Fruit fly (Drosophila melanogaster) whole organism, embryonic: Measurements from ENCODE around the gene Teh2.
A peak's percentile ranks its signal among the peaks of the same experiment; 100 is the strongest.

Experiments
- Adf1 ChIP-seq: fragments of 200-800 bp; sonication (Bioruptor generic); IDR thresholded peaks from 2 replicates; pipeline ENCODE4 v1.3.6; 2022; ENCODE audit warnings: missing biosample characterization, missing genetic modification characterization
- Blimp-1 ChIP-seq: fragments of 200-800 bp; sonication (Bioruptor generic); optimal IDR thresholded peaks from 3 replicates; lab custom pipeline; 2018; ENCODE audit warnings: missing biosample characterization, missing genetic modification characterization, mild to moderate bottlenecking, moderate library complexity, missing genetic modification reagents
- BtbVII ChIP-seq: fragments of 200-800 bp; sonication (Bioruptor generic); optimal IDR thresholded peaks from 3 replicates; lab custom pipeline; 2017; ENCODE audit warnings: missing biosample characterization, mild to moderate bottlenecking, missing genetic modification characterization
- C15 ChIP-seq: fragments of 200-800 bp; sonication (Bioruptor generic); IDR thresholded peaks from 3 replicates; pipeline ENCODE4 v1.3.6; 2022; ENCODE audit warnings: missing biosample characterization, missing genetic modification characterization
- CG10565 ChIP-seq: fragments of 200-800 bp; sonication (Bioruptor generic); optimal IDR thresholded peaks from 3 replicates; lab custom pipeline; 2016; ENCODE audit warnings: missing biosample characterization, mild to moderate bottlenecking, missing genetic modification characterization
- CG11695 ChIP-seq: fragments of 200-800 bp; sonication (Bioruptor generic); IDR thresholded peaks from 3 replicates; pipeline ENCODE4 v1.3.6; 2022; ENCODE audit warnings: missing biosample characterization, missing genetic modification characterization
- CG12219 ChIP-seq: fragments of 200-800 bp; sonication (Bioruptor generic); optimal IDR thresholded peaks from 3 replicates; lab custom pipeline; 2018; ENCODE audit warnings: missing biosample characterization, mild to moderate bottlenecking, missing genetic modification characterization
- CG12942 ChIP-seq: fragments of 200-800 bp; sonication (Bioruptor generic); optimal IDR thresholded peaks from 3 replicates; lab custom pipeline; 2016; ENCODE audit warnings: missing biosample characterization, missing genetic modification characterization
- CG13296 ChIP-seq: fragments of 200-800 bp; sonication (Bioruptor generic); optimal IDR thresholded peaks from 3 replicates; lab custom pipeline; 2018; ENCODE audit warnings: missing biosample characterization, mild to moderate bottlenecking, missing genetic modification characterization
- CG14441 ChIP-seq: fragments of 200-800 bp; sonication (Bioruptor generic); IDR thresholded peaks from 2 replicates; pipeline ENCODE4 v1.3.6; 2022; ENCODE audit warnings: missing biosample characterization, missing genetic modification characterization
- CG14965 ChIP-seq: fragments of 200-800 bp; sonication (Bioruptor generic); optimal IDR thresholded peaks from 2 replicates; lab custom pipeline; 2016; ENCODE audit warnings: missing biosample characterization, missing genetic modification characterization, borderline replicate concordance
- CG15601 ChIP-seq: fragments of 200-800 bp; sonication (Bioruptor generic); optimal IDR thresholded peaks from 3 replicates; lab custom pipeline; 2019; ENCODE audit warnings: missing biosample characterization, mild to moderate bottlenecking, missing genetic modification characterization, moderate library complexity
- CG15696 ChIP-seq: fragments of 200-800 bp; sonication (Bioruptor generic); optimal IDR thresholded peaks from 2 replicates; lab custom pipeline; 2019; ENCODE audit warnings: missing biosample characterization, mild to moderate bottlenecking, missing genetic modification characterization, moderate library complexity
- CG18262 ChIP-seq: fragments of 200-800 bp; optimal IDR thresholded peaks from 3 replicates; lab custom pipeline; 2019; ENCODE audit warnings: missing biosample characterization, mild to moderate bottlenecking, missing genetic modification characterization, moderate library complexity
- CG2199 ChIP-seq: fragments of 200-800 bp; sonication (Bioruptor generic); IDR thresholded peaks from 3 replicates; pipeline ENCODE4 v1.3.6; 2022; ENCODE audit warnings: missing biosample characterization, missing genetic modification characterization
- CG2889 ChIP-seq: fragments of 200-800 bp; sonication (Bioruptor generic); IDR thresholded peaks from 3 replicates; pipeline ENCODE4 v1.3.6; 2022; ENCODE audit warnings: missing biosample characterization, missing genetic modification characterization
- CG6654 ChIP-seq: fragments of 200-800 bp; sonication (Bioruptor generic); optimal IDR thresholded peaks from 2 replicates; lab custom pipeline; 2017; ENCODE audit warnings: missing biosample characterization, mild to moderate bottlenecking, missing genetic modification characterization
- CG6689 ChIP-seq: fragments of 200-800 bp; sonication (Bioruptor generic); IDR thresholded peaks from 2 replicates; pipeline ENCODE4 v1.3.6; 2022; ENCODE audit warnings: missing biosample characterization, missing genetic modification characterization
- CG7271 ChIP-seq: fragments of 200-800 bp; sonication (Bioruptor generic); optimal IDR thresholded peaks from 2 replicates; lab custom pipeline; 2018; ENCODE audit warnings: missing biosample characterization, mild to moderate bottlenecking, missing genetic modification characterization, moderate library complexity
- CG8089 ChIP-seq: fragments of 200-800 bp; sonication (Bioruptor generic); optimal IDR thresholded peaks from 3 replicates; lab custom pipeline; 2016; ENCODE audit warnings: missing biosample characterization, missing genetic modification characterization
- CG8281 ChIP-seq: fragments of 200-800 bp; sonication (Bioruptor generic); optimal IDR thresholded peaks from 2 replicates; lab custom pipeline; 2018; ENCODE audit warnings: missing biosample characterization, mild to moderate bottlenecking, missing genetic modification characterization, moderate library complexity
- CTCF ChIP-seq: fragments of 200-800 bp; sonication (Bioruptor generic); optimal IDR thresholded peaks from 2 replicates; lab custom pipeline; 2017; ENCODE audit warnings: missing biosample characterization, mild to moderate bottlenecking, missing genetic modification characterization, moderate library complexity
- CoRest ChIP-seq: fragments of 200-800 bp; sonication (Bioruptor generic); optimal IDR thresholded peaks from 3 replicates; lab custom pipeline; 2018; ENCODE audit warnings: missing biosample characterization, mild to moderate bottlenecking, missing genetic modification characterization, moderate library complexity
- Dll ChIP-seq: fragments of 200-800 bp; sonication (Bioruptor generic); IDR thresholded peaks from 4 replicates; pipeline ENCODE4 v1.3.6; 2022; ENCODE audit warnings: missing biosample characterization, missing genetic modification characterization; ENCODE audit not compliant: partially characterized antibody
- Gug ChIP-seq: fragments of 200-800 bp; sonication (Bioruptor generic); IDR thresholded peaks from 4 replicates; pipeline ENCODE4 v1.3.6; 2022; ENCODE audit warnings: missing biosample characterization, missing genetic modification characterization
- HHEX ChIP-seq: fragments of 200-800 bp; sonication (Bioruptor generic); optimal IDR thresholded peaks from 3 replicates; lab custom pipeline; 2017; ENCODE audit warnings: missing biosample characterization, mild to moderate bottlenecking, missing genetic modification characterization, missing genetic modification reagents
- HLH3B ChIP-seq: fragments of 200-800 bp; sonication (Bioruptor generic); IDR thresholded peaks from 2 replicates; pipeline ENCODE4 v1.3.6; 2022; ENCODE audit warnings: missing biosample characterization, missing genetic modification characterization
- HmgZ ChIP-seq: fragments of 200-800 bp; sonication (Bioruptor generic); optimal IDR thresholded peaks from 2 replicates; lab custom pipeline; 2018; ENCODE audit warnings: missing biosample characterization, mild to moderate bottlenecking, missing genetic modification characterization
- MESR4 ChIP-seq: fragments of 200-800 bp; sonication (Bioruptor generic); optimal IDR thresholded peaks from 2 replicates; lab custom pipeline; 2018; ENCODE audit warnings: missing biosample characterization, mild to moderate bottlenecking, missing genetic modification characterization, moderate library complexity
- Med ChIP-seq: fragments of 200-800 bp; sonication (Bioruptor generic); peaks from one replicate; lab custom pipeline; 2016; ENCODE audit warnings: missing biosample characterization, missing genetic modification characterization, mild to moderate bottlenecking, inconsistent platforms, moderate library complexity
- Nf-YC ChIP-seq: fragments of 200-800 bp; optimal IDR thresholded peaks from 3 replicates; lab custom pipeline; 2019; ENCODE audit warnings: missing biosample characterization, mild to moderate bottlenecking, missing genetic modification characterization, moderate library complexity
- Opbp ChIP-seq: fragments of 200-800 bp; sonication (Bioruptor generic); IDR thresholded peaks from 3 replicates; pipeline ENCODE4 v1.3.6; 2022; ENCODE audit warnings: missing biosample characterization, missing genetic modification characterization; ENCODE audit not compliant: partially characterized antibody
- Pdp1 ChIP-seq, 2 experiments: fragments of 200-800 bp; sonication (Bioruptor generic); optimal IDR thresholded peaks; 3 replicates each; lab custom pipeline; 2016; ENCODE audit warnings: missing biosample characterization in 2 of 2, missing genetic modification characterization in 2 of 2, mild to moderate bottlenecking in 1 of 2, moderate library complexity in 1 of 2
- Trl ChIP-seq, 3 experiments: fragments of >200 bp in 2 of 3; fragments of 200-800 bp in 1 of 3; sonication (Bioruptor generic) in 1 of 3; optimal IDR thresholded peaks; 2 replicates in 1 of 3; 3 replicates in 2 of 3; lab custom pipeline; 2016 to 2017; ENCODE audit warnings: missing biosample characterization in 1 of 3, missing genetic modification characterization in 1 of 3
- ac ChIP-seq: fragments of 200-800 bp; sonication (Bioruptor generic); optimal IDR thresholded peaks from 3 replicates; lab custom pipeline; 2017; ENCODE audit warnings: missing biosample characterization, mild to moderate bottlenecking, missing genetic modification characterization
- bigmax ChIP-seq: fragments of 200-800 bp; sonication (Bioruptor generic); optimal IDR thresholded peaks from 2 replicates; lab custom pipeline; 2018; ENCODE audit warnings: missing biosample characterization, mild to moderate bottlenecking, missing genetic modification characterization
- caup ChIP-seq: fragments of 200-800 bp; sonication (Bioruptor generic); optimal IDR thresholded peaks from 3 replicates; lab custom pipeline; 2017; ENCODE audit warnings: missing biosample characterization, mild to moderate bottlenecking, missing genetic modification characterization, moderate library complexity; ENCODE audit not compliant: severe bottlenecking
- cg ChIP-seq: fragments of 200-800 bp; sonication (Bioruptor generic); optimal IDR thresholded peaks from 3 replicates; lab custom pipeline; 2019; ENCODE audit warnings: missing biosample characterization, mild to moderate bottlenecking, missing genetic modification characterization, moderate library complexity
- exex ChIP-seq: fragments of 200-800 bp; sonication (Bioruptor generic); optimal IDR thresholded peaks from 4 replicates; lab custom pipeline; 2018; ENCODE audit warnings: missing biosample characterization, mild to moderate bottlenecking, missing genetic modification characterization, moderate library complexity
- gem ChIP-seq: fragments of 200-800 bp; sonication (Bioruptor generic); optimal IDR thresholded peaks from 2 replicates; lab custom pipeline; 2019; ENCODE audit warnings: missing biosample characterization, mild to moderate bottlenecking, missing genetic modification characterization, moderate library complexity
- p53 ChIP-seq: fragments of 200-800 bp; sonication (Bioruptor generic); optimal IDR thresholded peaks from 2 replicates; lab custom pipeline; 2016; ENCODE audit warnings: missing biosample characterization, missing genetic modification characterization
- ro ChIP-seq: fragments of 200-800 bp; sonication (Bioruptor generic); IDR thresholded peaks from 2 replicates; pipeline ENCODE4 v1.3.6; 2022; ENCODE audit warnings: missing biosample characterization, missing genetic modification characterization
- run ChIP-seq: fragments of 200-800 bp; sonication (Bioruptor generic); optimal IDR thresholded peaks from 3 replicates; lab custom pipeline; 2018; ENCODE audit warnings: missing biosample characterization, mild to moderate bottlenecking, missing genetic modification characterization
- sens ChIP-seq: fragments of 200-800 bp; sonication (Bioruptor generic); peaks from one replicate; lab custom pipeline; 2016; ENCODE audit warnings: missing biosample characterization, missing genetic modification characterization
- sna ChIP-seq: fragments of 200-800 bp; sonication (Bioruptor generic); IDR thresholded peaks from 2 replicates; pipeline ENCODE4 v1.3.6; 2022; ENCODE audit warnings: missing biosample characterization, missing genetic modification characterization; ENCODE audit not compliant: partially characterized antibody
- tap ChIP-seq: fragments of 200-800 bp; optimal IDR thresholded peaks from 3 replicates; lab custom pipeline; 2019; ENCODE audit warnings: missing biosample characterization, mild to moderate bottlenecking, missing genetic modification characterization, moderate library complexity
- unpg ChIP-seq: fragments of 200-800 bp; sonication (Bioruptor generic); optimal IDR thresholded peaks from 3 replicates; lab custom pipeline; 2018; ENCODE audit warnings: missing biosample characterization, mild to moderate bottlenecking, missing genetic modification characterization, moderate library complexity
- vnd ChIP-seq: fragments of 200-800 bp; sonication (Bioruptor generic); IDR thresholded peaks from 3 replicates; pipeline ENCODE4 v1.3.6; 2022; ENCODE audit warnings: missing biosample characterization, missing genetic modification characterization; ENCODE audit not compliant: partially characterized antibody

Gene Teh2

dm6 chr3L:4169957-4170651, 17.7 kb downstream of the Teh2 start, which contains the start of gene Ero1L (continued):
- TF ChIP-seq HLH3B (GFP tag; lab: Robert Waterston, UW) (no peak), HmgZ (peak; percentile 2), HHEX (GFP tag; lab: Kevin White, UChicago) (no peak), CG18262 (tag; lab: Kevin White, UChicago) (peak; percentile 55), gem (tag; lab: Kevin White, UChicago) (no peak), vnd (GFP tag; lab: Robert Waterston, UW) (no peak), CG13296 (GFP tag; lab: Kevin White, UChicago) (no peak), CG8089 (GFP tag; lab: Kevin White, UChicago) (no peak), Trl (optimal IDR thresholded peaks at IDR 0.05; lab: Kevin White, UChicago) (no peak), Trl (GFP tag; optimal IDR thresholded peaks at IDR 0.05; lab: Kevin White, UChicago) (no peak), BtbVII (GFP tag; lab: Kevin White, UChicago) (no peak), Nf-YC (tag; lab: Kevin White, UChicago) (peak; percentile 60), CG12942 (GFP tag; lab: Kevin White, UChicago) (no peak), Blimp-1 (GFP tag; lab: Kevin White, UChicago) (peak; percentile 64), caup (GFP tag; lab: Kevin White, UChicago) (no peak), CG15601 (tag; lab: Kevin White, UChicago) (peak; percentile 45), Adf1 (GFP tag; lab: Robert Waterston, UW) (peak; percentile 43; the same call in 1 of the 2 replicates), CoRest (tag; lab: Kevin White, UChicago) (peak; percentile 69), sna (GFP tag; lab: Robert Waterston, UW) (no peak), Pdp1 (GFP tag; optimal IDR thresholded peaks at IDR 0.05; lab: Kevin White, UChicago) (no peak), ro (GFP tag; lab: Robert Waterston, UW) (no peak), CG15696 (tag; lab: Kevin White, UChicago) (peak; percentile 41), CG6689 (GFP tag; lab: Robert Waterston, UW) (peak; percentile 37), Gug (no peak), CG7271 (tag; lab: Kevin White, UChicago) (peak; percentile 33), C15 (GFP tag; lab: Robert Waterston, UW) (no peak), CG14441 (0 out of 2 replicates have a peak, but pooled peaks have one; percentile 31), run (tag; lab: Kevin White, UChicago) (no peak), CTCF (GFP tag; lab: Kevin White, UChicago) (peak; percentile 14), sens (GFP tag; lab: Kevin White, UChicago) (peak; percentile 54), CG8281 (no peak), tap (tag; lab: Kevin White, UChicago) (no peak), bigmax (GFP tag; lab: Kevin White, UChicago) (no peak), Dll (GFP tag; lab: Robert Waterston, UW) (peak; percentile 41; the same call in 1 of the 4 replicates), unpg (GFP tag; lab: Kevin White, UChicago) (peak; percentile 7), Opbp (GFP tag; lab: Robert Waterston, UW) (peak; percentile 42; the same call in 1 of the 3 replicates), CG10565 (GFP tag; lab: Kevin White, UChicago) (no peak), ac (GFP tag; lab: Kevin White, UChicago) (no peak), Med (GFP tag; lab: Kevin White, UChicago) (peak; percentile 64), cg (no peak), CG2199 (GFP tag; lab: Robert Waterston, UW) (peak; percentile 65; the same call in 1 of the 3 replicates), MESR4 (GFP tag; lab: Kevin White, UChicago) (peak; percentile 97), CG11695 (GFP tag; lab: Robert Waterston, UW) (peak; percentile 51; the same call in 1 of the 3 replicates), CG12219 (GFP tag; lab: Kevin White, UChicago) (no peak), CG6654 (GFP tag; lab: Kevin White, UChicago) (no peak), exex (tag; lab: Kevin White, UChicago) (no peak), CG2889 (GFP tag; lab: Robert Waterston, UW) (no peak), CG14965 (GFP tag; lab: Kevin White, UChicago) (no peak), p53 (no peak)
